Worm (Caenorhabditis elegans) whole organism, L2 larva: ENCODE results near the gene C12D8.20.

Experiments used
- alr-1 ChIP-seq: fragments of 150-350 bp; optimal IDR thresholded peaks from 2 replicates; lab custom pipeline; 2014; ENCODE audit warnings: missing biosample characterization, missing genetic modification characterization
- aly-2 ChIP-seq: fragments of 150-350 bp; optimal IDR thresholded peaks from 2 replicates; lab custom pipeline; 2014; ENCODE audit warnings: missing biosample characterization, missing genetic modification characterization
- ceh-82 ChIP-seq: fragments of 150-350 bp; optimal IDR thresholded peaks from 2 replicates; lab custom pipeline; 2014; ENCODE audit warnings: missing biosample characterization, missing genetic modification characterization
- lin-11 ChIP-seq: fragments of 150-350 bp; sonication (generic microtip); optimal IDR thresholded peaks from 2 replicates; lab custom pipeline; 2014; ENCODE audit warnings: missing biosample characterization, missing genetic modification characterization, inconsistent platforms, mixed read lengths
- mbf-1 ChIP-seq: sonication (generic microtip); optimal IDR thresholded peaks from 2 replicates; lab custom pipeline; 2017; ENCODE audit warnings: missing biosample characterization, missing genetic modification characterization
- nhr-237 ChIP-seq: fragments of 150-350 bp; optimal IDR thresholded peaks from 2 replicates; lab custom pipeline; 2014; ENCODE audit warnings: missing biosample characterization, missing genetic modification characterization
- nhr-25 ChIP-seq: fragments of 150-350 bp; sonication (generic microtip); optimal IDR thresholded peaks from 3 replicates; lab custom pipeline; 2014; ENCODE audit warnings: missing biosample characterization, missing genetic modification characterization
- nhr-77 ChIP-seq: fragments of 150-350 bp; optimal IDR thresholded peaks from 2 replicates; lab custom pipeline; 2014; ENCODE audit warnings: missing biosample characterization, missing genetic modification characterization
- peb-1 ChIP-seq: fragments of 150-350 bp; optimal IDR thresholded peaks from 2 replicates; lab custom pipeline; 2014; ENCODE audit warnings: missing biosample characterization, missing genetic modification characterization
- snpc-4 ChIP-seq: fragments of 150-350 bp; optimal IDR thresholded peaks from 2 replicates; lab custom pipeline; 2014; ENCODE audit warnings: missing biosample characterization, missing genetic modification characterization
- unc-39 ChIP-seq: fragments of 150-350 bp; optimal IDR thresholded peaks from 2 replicates; lab custom pipeline; 2014; ENCODE audit warnings: missing biosample characterization, missing genetic modification characterization
- unc-55 ChIP-seq: fragments of 150-350 bp; sonication (generic microtip); optimal IDR thresholded peaks from 3 replicates; lab custom pipeline; 2014; ENCODE audit warnings: missing biosample characterization, missing genetic modification reagents, missing genetic modification characterization
- zag-1 ChIP-seq: fragments of 150-350 bp; optimal IDR thresholded peaks from 2 replicates; lab custom pipeline; 2014; ENCODE audit warnings: missing biosample characterization, missing genetic modification characterization

DNA sequence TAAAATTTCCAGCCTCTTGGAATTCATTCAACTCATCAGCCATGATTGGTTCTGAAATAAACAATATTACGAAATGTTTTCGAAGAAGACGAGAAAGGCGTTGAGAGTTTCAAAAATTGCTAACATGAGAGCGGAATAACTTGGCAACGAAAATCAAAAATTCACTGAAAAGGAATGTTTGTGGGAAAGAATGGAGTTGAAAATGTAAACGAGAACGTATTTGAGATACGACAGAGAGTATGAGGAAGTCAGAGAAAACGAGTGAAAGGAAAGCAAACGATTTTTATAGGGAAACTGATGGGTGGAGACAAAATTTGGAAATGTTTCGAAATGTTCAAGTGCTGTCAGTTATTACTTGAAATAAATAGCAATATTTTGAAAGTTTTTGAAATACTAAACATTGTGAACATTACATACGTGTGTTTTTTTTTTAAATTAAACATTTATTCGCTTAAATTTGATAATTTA lies 32.9 kb downstream of the C12D8.20 start, which contains the start of gene rop-1:
- no peak for TF ChIP-seq alr-1 (tag; lab: Kevin White, UChicago)
- TF ChIP-seq ceh-82 (tag; lab: Kevin White, UChicago) = no peak
- TF ChIP-seq unc-55 (GFP tag; lab: Kevin White, UChicago) = peak; percentile 75
- TF ChIP-seq mbf-1 (tag; lab: Kevin White, UChicago) = no peak
- no peak for TF ChIP-seq unc-39 (tag; lab: Kevin White, UChicago)
- TF ChIP-seq snpc-4 (tag; lab: Kevin White, UChicago) = no peak
- TF ChIP-seq aly-2 (tag; lab: Kevin White, UChicago) = no peak
- TF ChIP-seq nhr-237 = no peak
- TF ChIP-seq peb-1 = no peak
- no peak for TF ChIP-seq nhr-77 (tag; lab: Kevin White, UChicago)
- TF ChIP-seq nhr-25 (tag; lab: Kevin White, UChicago) = no peak
- TF ChIP-seq lin-11 (tag; lab: Kevin White, UChicago) = no peak
- no peak for TF ChIP-seq zag-1
